Worm (Caenorhabditis elegans): ENCODE measurements around the gene rpn-5.

- TF ChIP-seq ama-1 (optimal IDR thresholded peaks at IDR 0.05) = no peak
- no peak for TF ChIP-seq nhr-25 (tag; optimal IDR thresholded peaks at IDR 0.05)
- no peak for TF ChIP-seq unc-39 (tag; optimal IDR thresholded peaks at IDR 0.05)
- no peak for TF ChIP-seq nhr-11 (tag; optimal IDR thresholded peaks at IDR 0.05)
- TF ChIP-seq unc-62 (GFP tag; optimal IDR thresholded peaks at IDR 0.05) = no peak
- no peak for TF ChIP-seq nhr-28 (tag; optimal IDR thresholded peaks at IDR 0.05)
- no peak for TF ChIP-seq egl-27 (tag; optimal IDR thresholded peaks at IDR 0.05)
- no peak for TF ChIP-seq zag-1 (tag; optimal IDR thresholded peaks at IDR 0.05)
- TF ChIP-seq nhr-76 (tag; optimal IDR thresholded peaks at IDR 0.05) = no peak
- no peak for TF ChIP-seq ztf-11 (tag; optimal IDR thresholded peaks at IDR 0.05)
- TF ChIP-seq mdl-1 (tag; optimal IDR thresholded peaks at IDR 0.05) = no peak
These were observed 35.6 kb upstream of the rpn-5 start, which contains the start of gene F41C3.11 for ce11 chrII:4733848-4734247.
